Fruit fly (Drosophila melanogaster) whole organism, wandering third instar larva: ENCODE data around the gene Sik2.

Experiments
- Abd-B ChIP-seq: fragments of >200 bp; optimal IDR thresholded peaks from 2 replicates; lab custom pipeline; 2017; ENCODE audit warnings: missing biosample characterization, missing genetic modification characterization
- Dif ChIP-seq: fragments of 200-275, 200-300 bp; sonication (Bioruptor generic); optimal IDR thresholded peaks from 2 replicates; lab custom pipeline; 2018; ENCODE audit warnings: missing biosample characterization, missing genetic modification characterization; ENCODE audit not compliant: partially characterized antibody
- Myc ChIP-seq: fragments of >200 bp; optimal IDR thresholded peaks from 2 replicates; lab custom pipeline; 2017
- N ChIP-seq: fragments of >200 bp; optimal IDR thresholded peaks from 2 replicates; lab custom pipeline; 2018; ENCODE audit warnings: missing biosample characterization, missing external identifiers, missing genetic modification characterization
- OdsH ChIP-seq: fragments of 200-800 bp; sonication (Bioruptor generic); optimal IDR thresholded peaks from 2 replicates; lab custom pipeline; 2016; ENCODE audit warnings: missing biosample characterization, mild to moderate bottlenecking, missing genetic modification characterization
- brk ChIP-seq: fragments of 200-800 bp; sonication (Bioruptor generic); optimal IDR thresholded peaks from 2 replicates; lab custom pipeline; 2016; ENCODE audit warnings: missing biosample characterization, mild to moderate bottlenecking, missing genetic modification characterization
- dsf ChIP-seq: sonication (Bioruptor generic); optimal IDR thresholded peaks from 2 replicates; lab custom pipeline; 2016; ENCODE audit warnings: missing biosample characterization, missing genetic modification characterization, borderline replicate concordance
- h ChIP-seq: fragments of 200-800 bp; sonication (Bioruptor generic); optimal IDR thresholded peaks from 3 replicates; lab custom pipeline; 2016; ENCODE audit warnings: missing biosample characterization, mild to moderate bottlenecking, missing genetic modification characterization
- lola ChIP-seq: fragments of >200 bp; optimal IDR thresholded peaks from 2 replicates; lab custom pipeline; 2017; ENCODE audit warnings: missing biosample characterization, missing genetic modification characterization
- pan ChIP-seq: fragments of >200 bp; optimal IDR thresholded peaks from 2 replicates; lab custom pipeline; 2017

dm6 chrX:2081848-2082365 lies 20.2 kb upstream of the Sik2 start:
- TF ChIP-seq Myc (lab: Kevin White, UChicago) = no peak
- no peak for TF ChIP-seq OdsH (GFP tag; lab: Kevin White, UChicago)
- TF ChIP-seq h = no peak
- no peak for TF ChIP-seq pan (lab: Kevin White, UChicago)
- no peak for TF ChIP-seq N
- no peak for TF ChIP-seq dsf (GFP tag; lab: Kevin White, UChicago)
- TF ChIP-seq brk (GFP tag; lab: Kevin White, UChicago) = no peak
- TF ChIP-seq Dif (GFP tag; lab: Kevin White, UChicago) = no peak
- no peak for TF ChIP-seq Abd-B (GFP tag; lab: Kevin White, UChicago)
- TF ChIP-seq lola (GFP tag; lab: Kevin White, UChicago) = no peak
